Fruit fly (Drosophila melanogaster) whole organism, prepupa: ENCODE measurements around the gene CG8206.

ENCODE experiments used
- Blimp-1 ChIP-seq: fragments of 200-800 bp; sonication (Bioruptor generic); optimal IDR thresholded peaks from 3 replicates; lab custom pipeline; 2017; ENCODE audit warnings: missing biosample characterization, missing genetic modification characterization, mild to moderate bottlenecking, moderate library complexity, missing genetic modification reagents
- CG32006 ChIP-seq: fragments of 200-800 bp; sonication (Bioruptor generic); optimal IDR thresholded peaks from 3 replicates; lab custom pipeline; 2017; ENCODE audit warnings: missing biosample characterization, mild to moderate bottlenecking, missing genetic modification characterization
- CG4318 ChIP-seq: fragments of 200-800 bp; sonication (Bioruptor generic); optimal IDR thresholded peaks from 3 replicates; lab custom pipeline; 2017; ENCODE audit warnings: missing biosample characterization, mild to moderate bottlenecking, missing genetic modification characterization
- Hr38 ChIP-seq: sonication (Bioruptor generic); optimal IDR thresholded peaks from 2 replicates; lab custom pipeline; 2016; ENCODE audit warnings: missing biosample characterization, missing genetic modification characterization
- Hr39 ChIP-seq: fragments of 200-800 bp; sonication (Bioruptor generic); optimal IDR thresholded peaks from 2 replicates; lab custom pipeline; 2016; ENCODE audit warnings: missing biosample characterization, missing genetic modification characterization
- Hr4 ChIP-seq: fragments of 200-800 bp; sonication (Bioruptor generic); optimal IDR thresholded peaks from 3 replicates; lab custom pipeline; 2016; ENCODE audit warnings: missing biosample characterization, missing genetic modification characterization
- cyc ChIP-seq: fragments of 200-800 bp; sonication (Bioruptor generic); optimal IDR thresholded peaks from 3 replicates; lab custom pipeline; 2016; ENCODE audit warnings: missing biosample characterization, missing genetic modification characterization
- eg ChIP-seq: fragments of 200-800 bp; sonication (Bioruptor generic); IDR thresholded peaks from 3 replicates; pipeline ENCODE4 v1.3.6; 2022; ENCODE audit warnings: missing biosample characterization, missing genetic modification characterization
- fd59A ChIP-seq: fragments of 200-800 bp; sonication (Bioruptor generic); optimal IDR thresholded peaks from 2 replicates; lab custom pipeline; 2017; ENCODE audit warnings: missing biosample characterization, mild to moderate bottlenecking, missing genetic modification characterization, missing genetic modification reagents
- net ChIP-seq: fragments of 200-800 bp; sonication (Bioruptor generic); optimal IDR thresholded peaks from 3 replicates; lab custom pipeline; 2016; ENCODE audit warnings: missing biosample characterization, missing genetic modification characterization
- svp ChIP-seq: fragments of 200-800 bp; sonication (Bioruptor generic); peaks from one replicate; lab custom pipeline; 2016; ENCODE audit warnings: missing biosample characterization, missing genetic modification characterization
- vri ChIP-seq: fragments of 200-800 bp; sonication (Bioruptor generic); optimal IDR thresholded peaks from 3 replicates; lab custom pipeline; 2016; ENCODE audit warnings: missing biosample characterization, mild to moderate bottlenecking, missing genetic modification characterization

dm6 chrX:15756018-15756417, 17.0 kb downstream of the CG8206 start, which contains the start of gene CG8260:
- TF ChIP-seq svp (GFP tag; lab: Kevin White, UChicago) (no peak), CG4318 (GFP tag; lab: Kevin White, UChicago) (no peak), CG32006 (GFP tag; lab: Kevin White, UChicago) (no peak), Hr4 (GFP tag; lab: Kevin White, UChicago) (no peak), Hr39 (GFP tag; lab: Kevin White, UChicago) (no peak), cyc (GFP tag; lab: Kevin White, UChicago) (no peak), vri (no peak), Blimp-1 (GFP tag; lab: Kevin White, UChicago) (no peak), fd59A (GFP tag; lab: Kevin White, UChicago) (no peak), Hr38 (no peak), eg (no peak), net (GFP tag; lab: Kevin White, UChicago) (no peak)
